Fruit fly (Drosophila melanogaster) whole organism, embryonic: ENCODE measurements around the gene Gbs-76A.
A peak's percentile ranks its signal among the peaks of the same experiment; 100 is the strongest.

Experiments
- ATbp ChIP-seq: fragments of 200-800 bp; sonication (Bioruptor generic); optimal IDR thresholded peaks from 2 replicates; lab custom pipeline; 2017; ENCODE audit warnings: missing biosample characterization, mild to moderate bottlenecking, missing genetic modification characterization, missing genetic modification reagents
- Blimp-1 ChIP-seq: fragments of 200-800 bp; sonication (Bioruptor generic); optimal IDR thresholded peaks from 3 replicates; lab custom pipeline; 2018; ENCODE audit warnings: missing biosample characterization, missing genetic modification characterization, mild to moderate bottlenecking, moderate library complexity, missing genetic modification reagents
- CG10267 ChIP-seq: fragments of 200-800 bp; sonication (Bioruptor generic); optimal IDR thresholded peaks from 2 replicates; lab custom pipeline; 2018; ENCODE audit warnings: missing biosample characterization, mild to moderate bottlenecking, missing genetic modification characterization, moderate library complexity
- CG11695 ChIP-seq: fragments of 200-800 bp; sonication (Bioruptor generic); IDR thresholded peaks from 3 replicates; pipeline ENCODE4 v1.3.6; 2022; ENCODE audit warnings: missing biosample characterization, missing genetic modification characterization
- CG12071 ChIP-seq: fragments of 200-800 bp; sonication (Bioruptor generic); optimal IDR thresholded peaks from 3 replicates; lab custom pipeline; 2018; ENCODE audit warnings: missing biosample characterization, mild to moderate bottlenecking, missing genetic modification characterization
- CG12942 ChIP-seq: fragments of 200-800 bp; sonication (Bioruptor generic); optimal IDR thresholded peaks from 3 replicates; lab custom pipeline; 2016; ENCODE audit warnings: missing biosample characterization, missing genetic modification characterization
- CG14441 ChIP-seq: fragments of 200-800 bp; sonication (Bioruptor generic); IDR thresholded peaks from 2 replicates; pipeline ENCODE4 v1.3.6; 2022; ENCODE audit warnings: missing biosample characterization, missing genetic modification characterization
- CG14667 ChIP-seq: fragments of 200-800 bp; sonication (Bioruptor generic); IDR thresholded peaks from 2 replicates; pipeline ENCODE4 v1.3.6; 2022; ENCODE audit warnings: missing biosample characterization, missing genetic modification characterization
- CG15073 ChIP-seq: fragments of 200-800 bp; sonication (Bioruptor generic); optimal IDR thresholded peaks from 2 replicates; lab custom pipeline; 2016; ENCODE audit warnings: missing biosample characterization, missing genetic modification characterization
- CG15514 ChIP-seq: fragments of 200-800 bp; sonication (Bioruptor generic); optimal IDR thresholded peaks from 3 replicates; lab custom pipeline; 2017; ENCODE audit warnings: missing biosample characterization, missing genetic modification characterization, mild to moderate bottlenecking, moderate library complexity, missing genetic modification reagents
- CG17186 ChIP-seq: fragments of 200-800 bp; sonication (Bioruptor generic); optimal IDR thresholded peaks from 3 replicates; lab custom pipeline; 2017; ENCODE audit warnings: missing biosample characterization, missing genetic modification reagents, missing genetic modification characterization
- CG18476 ChIP-seq: fragments of 200-800 bp; sonication (Bioruptor generic); optimal IDR thresholded peaks from 2 replicates; lab custom pipeline; 2016; ENCODE audit warnings: missing biosample characterization, mild to moderate bottlenecking, missing genetic modification characterization
- CG18599 ChIP-seq: fragments of 200-800 bp; sonication (Bioruptor generic); optimal IDR thresholded peaks from 3 replicates; lab custom pipeline; 2017; ENCODE audit warnings: missing biosample characterization, missing genetic modification characterization, mild to moderate bottlenecking, moderate library complexity, missing genetic modification reagents
- CG4730 ChIP-seq: fragments of 200-800 bp; sonication (Bioruptor generic); IDR thresholded peaks from 2 replicates; pipeline ENCODE4 v1.3.6; 2022; ENCODE audit warnings: missing biosample characterization, missing genetic modification characterization
- CG6175 ChIP-seq: fragments of 200-800 bp; sonication (Bioruptor generic); IDR thresholded peaks from 3 replicates; pipeline ENCODE4 v1.3.6; 2022; ENCODE audit warnings: missing biosample characterization, missing genetic modification characterization
- CG6689 ChIP-seq: fragments of 200-800 bp; sonication (Bioruptor generic); IDR thresholded peaks from 2 replicates; pipeline ENCODE4 v1.3.6; 2022; ENCODE audit warnings: missing biosample characterization, missing genetic modification characterization
- CG7839 ChIP-seq: fragments of 200-800 bp; sonication (Bioruptor generic); optimal IDR thresholded peaks from 3 replicates; lab custom pipeline; 2018; ENCODE audit warnings: missing biosample characterization, mild to moderate bottlenecking, missing genetic modification characterization, moderate library complexity
- CG8388 ChIP-seq: fragments of 200-800 bp; sonication (Bioruptor generic); optimal IDR thresholded peaks from 2 replicates; lab custom pipeline; 2019; ENCODE audit warnings: missing biosample characterization, mild to moderate bottlenecking, missing genetic modification characterization, moderate library complexity
- CG8924 ChIP-seq: fragments of 200-800 bp; optimal IDR thresholded peaks from 3 replicates; lab custom pipeline; 2019; ENCODE audit warnings: missing biosample characterization, mild to moderate bottlenecking, missing genetic modification characterization, moderate library complexity
- CG9817 ChIP-seq: fragments of 200-800 bp; sonication (Bioruptor generic); optimal IDR thresholded peaks from 2 replicates; lab custom pipeline; 2018; ENCODE audit warnings: missing biosample characterization, mild to moderate bottlenecking, missing genetic modification characterization, moderate library complexity
- Chrac-16 ChIP-seq: fragments of 200-800 bp; sonication (Bioruptor generic); optimal IDR thresholded peaks from 3 replicates; lab custom pipeline; 2016; ENCODE audit warnings: missing biosample characterization, missing genetic modification characterization
- Dbx ChIP-seq: fragments of 200-800 bp; sonication (Bioruptor generic); IDR thresholded peaks from 3 replicates; pipeline ENCODE4 v1.3.6; 2022; ENCODE audit warnings: missing biosample characterization, missing genetic modification characterization
- Dek ChIP-seq: fragments of 200-800 bp; sonication (Bioruptor generic); optimal IDR thresholded peaks from 3 replicates; lab custom pipeline; 2019; ENCODE audit warnings: missing biosample characterization, mild to moderate bottlenecking, missing genetic modification characterization, moderate library complexity
- Dll ChIP-seq: fragments of 200-800 bp; sonication (Bioruptor generic); IDR thresholded peaks from 4 replicates; pipeline ENCODE4 v1.3.6; 2022; ENCODE audit warnings: missing biosample characterization, missing genetic modification characterization; ENCODE audit not compliant: partially characterized antibody
- Fer2 ChIP-seq: fragments of 200-800 bp; sonication (Bioruptor generic); optimal IDR thresholded peaks from 2 replicates; lab custom pipeline; 2018; ENCODE audit warnings: missing biosample characterization, mild to moderate bottlenecking, missing genetic modification characterization, moderate library complexity
- Hr3 ChIP-seq: fragments of 200-800 bp; sonication (Bioruptor generic); optimal IDR thresholded peaks from 3 replicates; lab custom pipeline; 2016; ENCODE audit warnings: missing biosample characterization, missing genetic modification characterization
- Mrtf ChIP-seq: fragments of 200-800 bp; sonication (Bioruptor generic); IDR thresholded peaks from 3 replicates; pipeline ENCODE4 v1.3.6; 2022; ENCODE audit warnings: missing biosample characterization, missing genetic modification characterization
- NK7.1 ChIP-seq: fragments of 200-800 bp; sonication (Bioruptor generic); optimal IDR thresholded peaks from 3 replicates; lab custom pipeline; 2016; ENCODE audit warnings: missing biosample characterization, missing genetic modification characterization
- Opbp ChIP-seq: fragments of 200-800 bp; sonication (Bioruptor generic); IDR thresholded peaks from 3 replicates; pipeline ENCODE4 v1.3.6; 2022; ENCODE audit warnings: missing biosample characterization, missing genetic modification characterization; ENCODE audit not compliant: partially characterized antibody
- PHDP ChIP-seq: fragments of 200-800 bp; sonication (Bioruptor generic); optimal IDR thresholded peaks from 3 replicates; lab custom pipeline; 2018; ENCODE audit warnings: missing biosample characterization, mild to moderate bottlenecking, missing genetic modification characterization, moderate library complexity
- Ptx1 ChIP-seq: fragments of 200-800 bp; sonication (Bioruptor generic); IDR thresholded peaks from 2 replicates; pipeline ENCODE4 v1.3.6; 2022; ENCODE audit warnings: missing biosample characterization, missing genetic modification characterization
- bowl ChIP-seq: fragments of 200-800 bp; sonication (Bioruptor generic); IDR thresholded peaks from 2 replicates; pipeline ENCODE4 v1.3.6; 2022; ENCODE audit warnings: missing biosample characterization, missing genetic modification characterization
- cas ChIP-seq: fragments of 200-800 bp; sonication (Bioruptor generic); IDR thresholded peaks from 2 replicates; pipeline ENCODE4 v1.3.6; 2022; ENCODE audit warnings: missing biosample characterization, missing genetic modification characterization
- crc ChIP-seq: fragments of 200-800 bp; sonication (Bioruptor generic); optimal IDR thresholded peaks from 2 replicates; lab custom pipeline; 2016; ENCODE audit warnings: missing biosample characterization, missing genetic modification characterization
- crol ChIP-seq: fragments of 200-800 bp; sonication (Bioruptor generic); IDR thresholded peaks from 2 replicates; pipeline ENCODE4 v1.3.6; 2022; ENCODE audit warnings: missing biosample characterization, missing genetic modification characterization
- danr ChIP-seq: fragments of 200-800 bp; sonication (Bioruptor generic); IDR thresholded peaks from 2 replicates; pipeline ENCODE4 v1.3.6; 2022; ENCODE audit warnings: missing biosample characterization, missing genetic modification characterization
- dmrt11E ChIP-seq: fragments of 200-800 bp; sonication (Bioruptor generic); optimal IDR thresholded peaks from 3 replicates; lab custom pipeline; 2018; ENCODE audit warnings: missing biosample characterization, mild to moderate bottlenecking, missing genetic modification characterization, moderate library complexity
- dpn ChIP-seq, 2 experiments: fragments of 200-800 bp; sonication (Bioruptor generic); optimal IDR thresholded peaks; 3 replicates each; lab custom pipeline; 2016; ENCODE audit warnings: missing biosample characterization in 2 of 2, missing genetic modification characterization in 2 of 2
- gcm ChIP-seq: fragments of 200-800 bp; sonication (Bioruptor generic); optimal IDR thresholded peaks from 2 replicates; lab custom pipeline; 2019; ENCODE audit warnings: missing biosample characterization, mild to moderate bottlenecking, missing genetic modification characterization, moderate library complexity
- gcm2 ChIP-seq: fragments of 200-800 bp; sonication (Bioruptor generic); optimal IDR thresholded peaks from 2 replicates; lab custom pipeline; 2016; ENCODE audit warnings: missing biosample characterization, missing genetic modification characterization
- ind ChIP-seq: fragments of 200-800 bp; sonication (Bioruptor generic); optimal IDR thresholded peaks from 3 replicates; lab custom pipeline; 2016; ENCODE audit warnings: missing biosample characterization, missing genetic modification characterization
- lab ChIP-seq: fragments of 200-800 bp; sonication (Bioruptor generic); optimal IDR thresholded peaks from 3 replicates; lab custom pipeline; 2017; ENCODE audit warnings: missing biosample characterization, missing genetic modification characterization, mild to moderate bottlenecking, moderate library complexity, missing genetic modification reagents
- lmd ChIP-seq: fragments of 200-800 bp; sonication (Bioruptor generic); IDR thresholded peaks from 2 replicates; pipeline ENCODE4 v1.3.6; 2022; ENCODE audit warnings: missing biosample characterization, missing genetic modification characterization
- oc ChIP-seq: fragments of 200-800 bp; sonication (Bioruptor generic); optimal IDR thresholded peaks from 2 replicates; lab custom pipeline; 2018; ENCODE audit warnings: missing biosample characterization, mild to moderate bottlenecking, missing genetic modification characterization, moderate library complexity
- sens ChIP-seq: fragments of 200-800 bp; sonication (Bioruptor generic); peaks from one replicate; lab custom pipeline; 2016; ENCODE audit warnings: missing biosample characterization, missing genetic modification characterization
- stc ChIP-seq: fragments of 200-800 bp; sonication (Bioruptor generic); IDR thresholded peaks from 2 replicates; pipeline ENCODE4 v1.3.6; 2022; ENCODE audit warnings: missing biosample characterization, missing genetic modification characterization
- tgo ChIP-seq: fragments of 200-800 bp; sonication (Bioruptor generic); IDR thresholded peaks from 3 replicates; pipeline ENCODE4 v1.3.6; 2022; ENCODE audit warnings: missing biosample characterization, missing genetic modification characterization
- trem ChIP-seq: fragments of 200-800 bp; optimal IDR thresholded peaks from 3 replicates; lab custom pipeline; 2019; ENCODE audit warnings: missing biosample characterization, mild to moderate bottlenecking, missing genetic modification characterization, moderate library complexity
- ttk ChIP-seq: fragments of 200-800 bp; sonication (Bioruptor generic); IDR thresholded peaks from 2 replicates; pipeline ENCODE4 v2.1.2; 2022; ENCODE audit warnings: missing biosample characterization, missing genetic modification characterization
- vvl ChIP-seq: fragments of 200-800 bp; sonication (Bioruptor generic); IDR thresholded peaks from 2 replicates; pipeline ENCODE4 v1.3.6; 2022; ENCODE audit warnings: missing biosample characterization, missing genetic modification characterization
- yki ChIP-seq: fragments of >200 bp; optimal IDR thresholded peaks from 3 replicates; lab custom pipeline; 2018

The Gbs-76A gene

DNA sequence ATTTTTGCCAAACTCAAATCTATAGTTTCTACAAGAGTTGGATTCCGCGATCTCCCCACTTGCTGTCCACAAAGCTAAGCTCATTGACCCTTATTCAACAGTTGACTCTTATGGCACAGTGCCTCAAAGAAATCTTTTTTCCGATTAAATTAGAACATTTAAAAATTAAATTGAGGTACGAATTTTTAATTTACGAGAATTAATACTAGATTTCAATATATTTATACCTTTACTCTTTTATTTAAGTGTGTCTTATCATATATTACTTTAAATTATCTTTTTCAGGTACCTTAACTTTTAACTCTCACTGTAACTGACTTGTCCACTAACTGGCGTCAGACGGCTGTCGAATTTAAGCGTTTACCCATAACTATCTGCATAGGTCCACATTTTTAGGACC lies 45.7 kb upstream of the Gbs-76A start (continued):
- TF ChIP-seq stc (GFP tag; lab: Robert Waterston, UW), result peak; percentile 60; the same call in 1 of the 2 replicates
- TF ChIP-seq oc (tag; lab: Kevin White, UChicago), result no peak
- no peak for TF ChIP-seq ATbp (GFP tag; lab: Kevin White, UChicago)
- TF ChIP-seq CG17186 (GFP tag; lab: Kevin White, UChicago), result no peak
- TF ChIP-seq Blimp-1 (GFP tag; lab: Kevin White, UChicago), result peak; percentile 62
- TF ChIP-seq CG7839 (tag; lab: Kevin White, UChicago), result peak; percentile 73
- TF ChIP-seq CG6175 (GFP tag; lab: Robert Waterston, UW), result no peak
- TF ChIP-seq CG8924 (tag; lab: Kevin White, UChicago), result peak; percentile 43
- TF ChIP-seq yki (lab: Kevin White, UChicago), result no peak
- TF ChIP-seq CG6689 (GFP tag; lab: Robert Waterston, UW), result peak; percentile 68
- TF ChIP-seq CG9817 (tag; lab: Kevin White, UChicago), result peak; percentile 33
- TF ChIP-seq Ptx1 (GFP tag; lab: Robert Waterston, UW), result peak; percentile 78
- TF ChIP-seq CG12942, result no peak
- TF ChIP-seq CG10267 (tag; lab: Kevin White, UChicago), result peak; percentile 50
- peak; percentile 30 for TF ChIP-seq ind (GFP tag; lab: Kevin White, UChicago)
- no peak for TF ChIP-seq CG18599 (GFP tag; lab: Kevin White, UChicago)
- TF ChIP-seq cas, result no peak
- peak; percentile 93 for TF ChIP-seq CG8388 (GFP tag; lab: Kevin White, UChicago)
- TF ChIP-seq sens (GFP tag; lab: Kevin White, UChicago), result peak; percentile 64
- no peak for TF ChIP-seq Opbp
- TF ChIP-seq Chrac-16 (GFP tag; lab: Kevin White, UChicago), result no peak
- TF ChIP-seq Fer2 (tag; lab: Kevin White, UChicago), result no peak
- 0 out of 2 replicates have a peak, but pooled peaks have one; percentile 21 for TF ChIP-seq danr (GFP tag; lab: Robert Waterston, UW)
- TF ChIP-seq Dek (tag; lab: Kevin White, UChicago), result no peak
- peak; percentile 15 for TF ChIP-seq Hr3 (GFP tag; lab: Kevin White, UChicago)
- peak; percentile 56 for TF ChIP-seq ttk
- TF ChIP-seq Mrtf (GFP tag; lab: Robert Waterston, UW), result 0 out of 3 replicates have a peak, but pooled peaks have one; percentile 13
- TF ChIP-seq gcm (GFP tag; lab: Kevin White, UChicago), result peak; percentile 18
- peak; percentile 53 for TF ChIP-seq CG14441 (GFP tag; lab: Robert Waterston, UW)
- TF ChIP-seq trem, result peak; percentile 16
- no peak for TF ChIP-seq crc (GFP tag; lab: Kevin White, UChicago)
- TF ChIP-seq CG15073 (GFP tag; lab: Kevin White, UChicago), result no peak
- peak; percentile 56 for TF ChIP-seq lmd
- no peak for TF ChIP-seq gcm2 (GFP tag; lab: Kevin White, UChicago)
- TF ChIP-seq Dll (GFP tag; lab: Robert Waterston, UW), result no peak
- TF ChIP-seq CG14667 (GFP tag; lab: Robert Waterston, UW), result peak; percentile 66
- no peak for TF ChIP-seq CG4730 (GFP tag; lab: Robert Waterston, UW)
- peak; percentile 51 for TF ChIP-seq PHDP (tag; lab: Kevin White, UChicago)
- TF ChIP-seq CG15514, result no peak
- TF ChIP-seq CG12071 (GFP tag; lab: Kevin White, UChicago), result no peak
- TF ChIP-seq vvl (GFP tag; lab: Robert Waterston, UW), result peak; percentile 64; the same call in 1 of the 2 replicates
- TF ChIP-seq dmrt11E (tag; lab: Kevin White, UChicago), result peak; percentile 45
- peak; percentile 68 for TF ChIP-seq tgo
- 0 out of 3 replicates have a peak, but pooled peaks have one; percentile 41 for TF ChIP-seq CG11695 (GFP tag; lab: Robert Waterston, UW)
- no peak for TF ChIP-seq CG18476
- no peak for TF ChIP-seq bowl (GFP tag; lab: Robert Waterston, UW)
- TF ChIP-seq crol (GFP tag; lab: Robert Waterston, UW), result no peak
- TF ChIP-seq dpn (GFP tag; optimal IDR thresholded peaks at IDR 0.05; lab: Kevin White, UChicago), result peak in 1 of 2 experiments; percentile 21
- TF ChIP-seq lab (GFP tag; lab: Kevin White, UChicago), result peak; percentile 27
- TF ChIP-seq NK7.1 (GFP tag; lab: Kevin White, UChicago), result no peak
- TF ChIP-seq Dbx, result 0 out of 3 replicates have a peak, but pooled peaks have one; percentile 7
